Worm (Caenorhabditis elegans): ENCODE measurements around the gene Y67D2.5.

Gene Y67D2.5

DNA sequence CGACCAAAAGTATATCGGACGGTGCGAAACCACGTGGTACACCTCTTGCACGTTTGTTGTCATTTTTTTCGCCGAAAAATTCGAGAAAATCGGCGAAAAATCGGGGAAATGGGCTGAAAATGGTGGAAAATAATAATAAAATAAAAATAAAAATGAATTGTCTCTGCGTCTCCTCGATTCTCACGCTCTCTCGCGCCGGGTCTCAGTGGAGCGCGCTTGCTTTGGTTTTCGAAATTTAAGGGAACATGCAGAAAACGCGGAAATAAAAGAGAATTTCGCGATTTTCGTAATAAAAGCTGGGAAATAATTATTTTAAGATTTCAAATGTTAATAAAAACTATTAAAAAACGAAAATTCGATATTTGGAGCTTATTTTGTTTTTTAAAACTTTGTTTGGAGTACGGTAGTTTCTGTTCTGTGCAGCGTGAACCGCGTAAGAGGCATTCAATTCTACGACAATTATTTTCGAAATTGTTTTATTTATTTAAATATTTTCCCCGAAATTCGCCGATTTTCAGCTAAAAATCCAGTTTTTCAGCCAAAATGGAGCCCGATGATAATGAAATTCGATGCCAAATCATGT, 44.1 kb downstream of the Y67D2.5 start, which contains the start of the genes ave-1 and M01G5.1:
TSS of gene ave-1 (minus strand) at position 113 of the 583 bp plus-strand sequence.
TSS of gene M01G5.1 (plus strand) at position 539 of the 583 bp plus-strand sequence.
- TF ChIP-seq T22C8.4 (GFP tag; IDR thresholded peaks at IDR 0.05) (no peak), tab-1 (GFP tag; IDR thresholded peaks at IDR 0.05) (no peak), flt-1 (GFP tag; IDR thresholded peaks at IDR 0.05) (no peak)

ce11 chrIII:1495230-1495629, 44.8 kb downstream of the Y67D2.5 start, which contains the start of gene Y82E9BR.19:
Y82E9BR.19 (minus strand) TSS chrIII:1495330.
- no peak for TF ChIP-seq cog-1 (tag; optimal IDR thresholded peaks at IDR 0.05)
- TF ChIP-seq T22C8.4 (GFP tag; IDR thresholded peaks at IDR 0.05): no peak
- TF ChIP-seq klf-2 (GFP tag; conservative IDR thresholded peaks at IDR 0.05): no peak
- no peak for TF ChIP-seq flt-1 (GFP tag; IDR thresholded peaks at IDR 0.05)
- no peak for TF ChIP-seq ztf-29 (GFP tag; IDR thresholded peaks at IDR 0.05)
- TF ChIP-seq tab-1 (GFP tag; IDR thresholded peaks at IDR 0.05): no peak
- TF ChIP-seq ztf-23 (GFP tag; IDR thresholded peaks at IDR 0.05): no peak
- TF ChIP-seq med-1 (GFP tag; optimal IDR thresholded peaks at IDR 0.05; ENCODE audit: insufficient read depth): no peak
- TF ChIP-seq ref-1 (GFP tag; conservative IDR thresholded peaks at IDR 0.05): no peak
